Fruit fly (Drosophila melanogaster) whole organism, embryonic: ENCODE data around the gene Utx.
A peak's percentile ranks its signal among the peaks of the same experiment; 100 is the strongest.

Experiments used
- Atf-2 ChIP-seq: fragments of 200-800 bp; sonication (Bioruptor generic); optimal IDR thresholded peaks from 2 replicates; lab custom pipeline; 2016; ENCODE audit warnings: missing biosample characterization, missing genetic modification characterization
- Atf6 ChIP-seq: fragments of 200-800 bp; sonication (Bioruptor generic); IDR thresholded peaks from 2 replicates; pipeline ENCODE4 v1.3.6; 2022; ENCODE audit warnings: missing biosample characterization, missing genetic modification characterization
- B-H1 ChIP-seq: fragments of 200-800 bp; sonication (Bioruptor generic); IDR thresholded peaks from 3 replicates; pipeline ENCODE4 v1.3.6; 2022; ENCODE audit warnings: missing biosample characterization, missing genetic modification characterization
- BEAF-32 ChIP-seq: fragments of 200-800 bp; sonication (Bioruptor generic); optimal IDR thresholded peaks from 3 replicates; lab custom pipeline; 2017; ENCODE audit warnings: missing biosample characterization, missing genetic modification characterization, mild to moderate bottlenecking, moderate library complexity, missing genetic modification reagents
- CG10462 ChIP-seq: fragments of 200-800 bp; sonication (Bioruptor generic); optimal IDR thresholded peaks from 2 replicates; lab custom pipeline; 2016; ENCODE audit warnings: missing biosample characterization, missing genetic modification characterization
- CG11093 ChIP-seq: fragments of 200-800 bp; sonication (Bioruptor generic); IDR thresholded peaks from 3 replicates; pipeline ENCODE4 v1.3.6; 2022; ENCODE audit warnings: missing biosample characterization, missing genetic modification characterization
- CG11723 ChIP-seq: fragments of 200-800 bp; sonication (Bioruptor generic); optimal IDR thresholded peaks from 2 replicates; lab custom pipeline; 2017; ENCODE audit warnings: missing biosample characterization, mild to moderate bottlenecking, missing genetic modification characterization
- CG14014 ChIP-seq: fragments of 200-800 bp; sonication (Bioruptor generic); IDR thresholded peaks from 2 replicates; pipeline ENCODE4 v1.3.6; 2022; ENCODE audit warnings: missing biosample characterization, missing genetic modification characterization
- CG1602 ChIP-seq: fragments of 200-800 bp; sonication (Bioruptor generic); optimal IDR thresholded peaks from 3 replicates; lab custom pipeline; 2016; ENCODE audit warnings: missing biosample characterization, missing genetic modification characterization
- CG17829 ChIP-seq: fragments of 200-800 bp; optimal IDR thresholded peaks from 2 replicates; lab custom pipeline; 2019; ENCODE audit warnings: missing biosample characterization, mild to moderate bottlenecking, missing genetic modification characterization, moderate library complexity
- CG18476 ChIP-seq: fragments of 200-800 bp; sonication (Bioruptor generic); optimal IDR thresholded peaks from 2 replicates; lab custom pipeline; 2016; ENCODE audit warnings: missing biosample characterization, mild to moderate bottlenecking, missing genetic modification characterization
- CG2116 ChIP-seq: fragments of 200-800 bp; sonication (Bioruptor generic); optimal IDR thresholded peaks from 3 replicates; lab custom pipeline; 2018; ENCODE audit warnings: missing biosample characterization, mild to moderate bottlenecking, missing genetic modification characterization
- CG3163 ChIP-seq: fragments of 200-800 bp; sonication (Bioruptor generic); optimal IDR thresholded peaks from 3 replicates; lab custom pipeline; 2016; ENCODE audit warnings: missing biosample characterization, missing genetic modification characterization
- CG34224 ChIP-seq: fragments of 200-800 bp; sonication (Bioruptor generic); IDR thresholded peaks from 3 replicates; pipeline ENCODE4 v1.3.6; 2022; ENCODE audit warnings: missing biosample characterization, missing genetic modification characterization; ENCODE audit not compliant: partially characterized antibody
- CG3995 ChIP-seq: fragments of 200-800 bp; sonication (Bioruptor generic); optimal IDR thresholded peaks from 3 replicates; lab custom pipeline; 2016; ENCODE audit warnings: missing biosample characterization, missing genetic modification characterization
- CG5180 ChIP-seq: fragments of 200-800 bp; sonication (Bioruptor generic); optimal IDR thresholded peaks from 3 replicates; lab custom pipeline; 2017; ENCODE audit warnings: missing biosample characterization, missing genetic modification characterization, mild to moderate bottlenecking, moderate library complexity, missing genetic modification reagents
- CG5245 ChIP-seq: fragments of 200-800 bp; sonication (Bioruptor generic); optimal IDR thresholded peaks from 3 replicates; lab custom pipeline; 2016; ENCODE audit warnings: missing biosample characterization, missing genetic modification characterization
- CG7556 ChIP-seq: fragments of 200-800 bp; sonication (Bioruptor generic); optimal IDR thresholded peaks from 2 replicates; lab custom pipeline; 2017; ENCODE audit warnings: missing biosample characterization, mild to moderate bottlenecking, missing genetic modification characterization
- CG7839 ChIP-seq: fragments of 200-800 bp; sonication (Bioruptor generic); optimal IDR thresholded peaks from 3 replicates; lab custom pipeline; 2018; ENCODE audit warnings: missing biosample characterization, mild to moderate bottlenecking, missing genetic modification characterization, moderate library complexity
- CG7928 ChIP-seq: fragments of 200-800 bp; sonication (Bioruptor generic); optimal IDR thresholded peaks from 2 replicates; lab custom pipeline; 2017; ENCODE audit warnings: missing biosample characterization, mild to moderate bottlenecking, missing genetic modification characterization
- CG8388 ChIP-seq: fragments of 200-800 bp; sonication (Bioruptor generic); optimal IDR thresholded peaks from 2 replicates; lab custom pipeline; 2019; ENCODE audit warnings: missing biosample characterization, mild to moderate bottlenecking, missing genetic modification characterization, moderate library complexity
- CG9609 ChIP-seq: fragments of 200-800 bp; sonication (Bioruptor generic); optimal IDR thresholded peaks from 3 replicates; lab custom pipeline; 2016; ENCODE audit warnings: missing biosample characterization, missing genetic modification characterization
- Pdp1 ChIP-seq, 2 experiments: fragments of 200-800 bp; sonication (Bioruptor generic); optimal IDR thresholded peaks; 3 replicates each; lab custom pipeline; 2016; ENCODE audit warnings: missing biosample characterization in 2 of 2, missing genetic modification characterization in 2 of 2, mild to moderate bottlenecking in 1 of 2, moderate library complexity in 1 of 2
- Ptx1 ChIP-seq: fragments of 200-800 bp; sonication (Bioruptor generic); IDR thresholded peaks from 2 replicates; pipeline ENCODE4 v1.3.6; 2022; ENCODE audit warnings: missing biosample characterization, missing genetic modification characterization
- Ravus ChIP-seq: fragments of 200-800 bp; sonication (Bioruptor generic); IDR thresholded peaks from 2 replicates; pipeline ENCODE4 v1.3.6; 2022; ENCODE audit warnings: missing biosample characterization, missing genetic modification characterization
- Sry-δ ChIP-seq: fragments of 200-800 bp; sonication (Bioruptor generic); optimal IDR thresholded peaks from 2 replicates; lab custom pipeline; 2016; ENCODE audit warnings: missing biosample characterization, missing genetic modification characterization
- Trl ChIP-seq, 3 experiments: fragments of >200 bp in 2 of 3; fragments of 200-800 bp in 1 of 3; sonication (Bioruptor generic) in 1 of 3; optimal IDR thresholded peaks; 2 replicates in 1 of 3; 3 replicates in 2 of 3; lab custom pipeline; 2016 to 2017; ENCODE audit warnings: missing biosample characterization in 1 of 3, missing genetic modification characterization in 1 of 3
- bab2 ChIP-seq: fragments of 200-800 bp; sonication (Bioruptor generic); optimal IDR thresholded peaks from 2 replicates; lab custom pipeline; 2016; ENCODE audit warnings: missing biosample characterization, missing genetic modification characterization
- caup ChIP-seq: fragments of 200-800 bp; sonication (Bioruptor generic); optimal IDR thresholded peaks from 3 replicates; lab custom pipeline; 2017; ENCODE audit warnings: missing biosample characterization, mild to moderate bottlenecking, missing genetic modification characterization, moderate library complexity; ENCODE audit not compliant: severe bottlenecking
- chinmo ChIP-seq: fragments of 200-800 bp; sonication (Bioruptor generic); IDR thresholded peaks from 4 replicates; pipeline ENCODE4 v1.3.6; 2022; ENCODE audit warnings: missing biosample characterization, missing genetic modification characterization; ENCODE audit not compliant: partially characterized antibody
- crol ChIP-seq: fragments of 200-800 bp; sonication (Bioruptor generic); IDR thresholded peaks from 2 replicates; pipeline ENCODE4 v1.3.6; 2022; ENCODE audit warnings: missing biosample characterization, missing genetic modification characterization
- danr ChIP-seq: fragments of 200-800 bp; sonication (Bioruptor generic); IDR thresholded peaks from 2 replicates; pipeline ENCODE4 v1.3.6; 2022; ENCODE audit warnings: missing biosample characterization, missing genetic modification characterization
- dimm ChIP-seq: fragments of 200-800 bp; sonication (Bioruptor generic); IDR thresholded peaks from 2 replicates; pipeline ENCODE4 v1.3.6; 2022; ENCODE audit warnings: missing biosample characterization, missing genetic modification characterization
- dysf ChIP-seq: fragments of 200-800 bp; sonication (Bioruptor generic); IDR thresholded peaks from 3 replicates; pipeline ENCODE4 v1.3.6; 2022; ENCODE audit warnings: missing biosample characterization, missing genetic modification characterization
- ems ChIP-seq: fragments of 200-800 bp; sonication (Bioruptor generic); optimal IDR thresholded peaks from 3 replicates; lab custom pipeline; 2016; ENCODE audit warnings: missing biosample characterization, missing genetic modification characterization
- eyg ChIP-seq: fragments of 200-800 bp; sonication (Bioruptor generic); optimal IDR thresholded peaks from 3 replicates; lab custom pipeline; 2016; ENCODE audit warnings: missing biosample characterization, missing genetic modification characterization
- fd3F ChIP-seq: fragments of 200-800 bp; sonication (Bioruptor generic); optimal IDR thresholded peaks from 2 replicates; lab custom pipeline; 2018; ENCODE audit warnings: missing biosample characterization, mild to moderate bottlenecking, missing genetic modification characterization, moderate library complexity
- gfzf ChIP-seq: fragments of 200-800 bp; sonication (Bioruptor generic); optimal IDR thresholded peaks from 2 replicates; lab custom pipeline; 2016; ENCODE audit warnings: missing biosample characterization, mild to moderate bottlenecking, missing genetic modification characterization, moderate library complexity
- h ChIP-seq: fragments of >200 bp; optimal IDR thresholded peaks from 2 replicates; lab custom pipeline; 2017
- nau ChIP-seq: fragments of 200-800 bp; sonication (Bioruptor generic); optimal IDR thresholded peaks from 3 replicates; lab custom pipeline; 2017; ENCODE audit warnings: missing biosample characterization, mild to moderate bottlenecking, missing genetic modification characterization, missing genetic modification reagents
- peb ChIP-seq: fragments of 200-800 bp; sonication (Bioruptor generic); IDR thresholded peaks from 2 replicates; pipeline ENCODE4 v1.3.6; 2022; ENCODE audit warnings: missing biosample characterization, missing genetic modification characterization
- pfk ChIP-seq: fragments of 200-800 bp; sonication (Bioruptor generic); optimal IDR thresholded peaks from 2 replicates; lab custom pipeline; 2018; ENCODE audit warnings: missing biosample characterization, mild to moderate bottlenecking, missing genetic modification characterization, moderate library complexity
- sisA ChIP-seq: fragments of 200-800 bp; sonication (Bioruptor generic); IDR thresholded peaks from 2 replicates; pipeline ENCODE4 v1.3.6; 2022; ENCODE audit warnings: missing biosample characterization, missing genetic modification characterization
- sob ChIP-seq: fragments of 200-800 bp; sonication (Bioruptor generic); IDR thresholded peaks from 2 replicates; pipeline ENCODE4 v1.3.6; 2022; ENCODE audit warnings: missing biosample characterization, missing genetic modification characterization
- sqz ChIP-seq: fragments of 200-800 bp; sonication (Bioruptor generic); optimal IDR thresholded peaks from 3 replicates; lab custom pipeline; 2018; ENCODE audit warnings: missing biosample characterization, mild to moderate bottlenecking, missing genetic modification characterization
- twi ChIP-seq: fragments of 200-800 bp; optimal IDR thresholded peaks from 2 replicates; lab custom pipeline; 2019; ENCODE audit warnings: missing biosample characterization, mild to moderate bottlenecking, missing genetic modification characterization, moderate library complexity
- wdn ChIP-seq: fragments of 200-800 bp; sonication (Bioruptor generic); IDR thresholded peaks from 2 replicates; pipeline ENCODE4 v1.3.6; 2022; ENCODE audit warnings: missing biosample characterization, missing genetic modification characterization
- wek ChIP-seq: fragments of 200-800 bp; sonication (Bioruptor generic); optimal IDR thresholded peaks from 3 replicates; lab custom pipeline; 2018; ENCODE audit warnings: missing biosample characterization, mild to moderate bottlenecking, missing genetic modification characterization, moderate library complexity
- wor ChIP-seq: fragments of 200-800 bp; sonication (Bioruptor generic); IDR thresholded peaks from 2 replicates; pipeline ENCODE4 v1.3.6; 2022; ENCODE audit warnings: missing biosample characterization, missing genetic modification characterization

The Utx gene

dm6 chr2L:10260750-10261493, 17.7 kb downstream of the Utx start, which contains the start of gene Pten (continued):
- TF ChIP-seq Ptx1 (GFP tag; lab: Robert Waterston, UW) (no peak), dysf (no peak; the same call in 2 of the 3 replicates), CG2116 (GFP tag; lab: Kevin White, UChicago) (peak; percentile 77), sisA (GFP tag; lab: Robert Waterston, UW) (no peak), Atf6 (GFP tag; lab: Robert Waterston, UW) (peak; percentile 70), Pdp1 (GFP tag; optimal IDR thresholded peaks at IDR 0.05; lab: Kevin White, UChicago) (peak; percentile 56 to 60), CG11093 (no peak; the same call in 2 of the 3 replicates), CG11723 (GFP tag; lab: Kevin White, UChicago) (no peak), CG9609 (peak; percentile 16), wdn (GFP tag; lab: Robert Waterston, UW) (0 out of 2 replicates have a peak, but pooled peaks have one; percentile 21), CG1602 (GFP tag; lab: Kevin White, UChicago) (peak; percentile 64), ems (GFP tag; lab: Kevin White, UChicago) (peak; percentile 32), CG3995 (GFP tag; lab: Kevin White, UChicago) (peak; percentile 5), CG14014 (peak; percentile 61; the same call in 1 of the 2 replicates), CG18476 (GFP tag; lab: Kevin White, UChicago) (peak; percentile 68), nau (GFP tag; lab: Kevin White, UChicago) (no peak), sob (GFP tag; lab: Robert Waterston, UW) (0 out of 2 replicates have a peak, but pooled peaks have one; percentile 54), eyg (GFP tag; lab: Kevin White, UChicago) (peak; percentile 43), CG5245 (GFP tag; lab: Kevin White, UChicago) (peak; percentile 60), h (lab: Kevin White, UChicago) (no peak), danr (no peak), CG10462 (GFP tag; lab: Kevin White, UChicago) (peak; percentile 60), chinmo (GFP tag; lab: Robert Waterston, UW) (peak; percentile 85; the same call in 2 of the 4 replicates), pfk (GFP tag; lab: Kevin White, UChicago) (peak; percentile 61), Sry-δ (GFP tag; lab: Kevin White, UChicago) (peak; percentile 79), gfzf (peak; percentile 10), Atf-2 (GFP tag; lab: Kevin White, UChicago) (peak; percentile 52), caup (GFP tag; lab: Kevin White, UChicago) (no peak), CG17829 (tag; lab: Kevin White, UChicago) (peak; percentile 82), CG7928 (peak; percentile 4), crol (GFP tag; lab: Robert Waterston, UW) (no peak), twi (tag; lab: Kevin White, UChicago) (no peak), fd3F (peak; percentile 42), wor (no peak), wek (GFP tag; lab: Kevin White, UChicago) (peak; percentile 68), CG7839 (no peak), CG34224 (peak; percentile 80), peb (no peak), Trl (optimal IDR thresholded peaks at IDR 0.05; lab: Kevin White, UChicago) (no peak), Trl (GFP tag; optimal IDR thresholded peaks at IDR 0.05; lab: Kevin White, UChicago) (peak; percentile 78), CG3163 (GFP tag; lab: Kevin White, UChicago) (peak; percentile 27), BEAF-32 (GFP tag; lab: Kevin White, UChicago) (peak; percentile 88), CG7556 (peak; percentile 61), bab2 (peak; percentile 61), Ravus (GFP tag; lab: Robert Waterston, UW) (no peak; the same call in 1 of the 2 replicates), sqz (peak; percentile 72), CG5180 (GFP tag; lab: Kevin White, UChicago) (no peak), dimm (no peak), CG8388 (GFP tag; lab: Kevin White, UChicago) (peak; percentile 66), B-H1 (GFP tag; lab: Robert Waterston, UW) (peak; percentile 58; the same call in 2 of the 3 replicates)
